Worm (Caenorhabditis elegans): ENCODE measurements around the gene K04C2.3.
A peak's percentile ranks its signal among the peaks of the same experiment; 100 is the strongest.

Gene K04C2.3

ce11 chrIII:6872534-6873150 lies at the start of gene K04C2.3:
TSS of gene K04C2.3 (plus strand) at chrIII:6873089.
- no peak for TF ChIP-seq arid-1 (GFP tag; conservative IDR thresholded peaks at IDR 0.05)
- no peak for TF ChIP-seq zag-1 (tag; optimal IDR thresholded peaks at IDR 0.05)
- no peak for TF ChIP-seq lin-39 (tag; optimal IDR thresholded peaks at IDR 0.05)
- TF ChIP-seq unc-62 (GFP tag; optimal IDR thresholded peaks at IDR 0.05 in 1 of 2) = peak in 1 of 2 experiments; percentile 95
- no peak for TF ChIP-seq unc-62 (tag; optimal IDR thresholded peaks at IDR 0.05)
- TF ChIP-seq nhr-102 (tag; optimal IDR thresholded peaks at IDR 0.05) = peak; percentile 27
- TF ChIP-seq dve-1 (tag; optimal IDR thresholded peaks at IDR 0.05; ENCODE audit: insufficient read depth) = peak; percentile 88
- TF ChIP-seq daf-16 (GFP tag; optimal IDR thresholded peaks at IDR 0.05) = no peak
- peak; percentile 86 for TF ChIP-seq daf-16 (tag; optimal IDR thresholded peaks at IDR 0.05)
- TF ChIP-seq dmd-6 (GFP tag; IDR thresholded peaks at IDR 0.05) = peak; percentile 21; the same call in 1 of the 2 replicates
- TF ChIP-seq nhr-42 (GFP tag; IDR thresholded peaks at IDR 0.05) = no peak
- peak; percentile 70 for TF ChIP-seq hlh-11 (tag; optimal IDR thresholded peaks at IDR 0.05)
- TF ChIP-seq skn-1 (tag; optimal IDR thresholded peaks at IDR 0.05) = no peak
- no peak for TF ChIP-seq hif-1 (tag; optimal IDR thresholded peaks at IDR 0.05)
- TF ChIP-seq ceh-20 (GFP tag; IDR thresholded peaks at IDR 0.05) = 0 out of 2 replicates have a peak, but pooled peaks have one; percentile 19
- TF ChIP-seq nhr-10 (tag; optimal IDR thresholded peaks at IDR 0.05) = peak; percentile 23
- peak in 1 of 2 experiments; percentile 53 for TF ChIP-seq mdl-1 (tag; optimal IDR thresholded peaks at IDR 0.05)
- TF ChIP-seq nhr-28 (tag; optimal IDR thresholded peaks at IDR 0.05) = peak; percentile 1
- no peak for TF ChIP-seq F49E8.2 (tag; optimal IDR thresholded peaks at IDR 0.05; ENCODE audit: borderline replicate concordance)
- no peak for TF ChIP-seq mes-2 (tag; optimal IDR thresholded peaks at IDR 0.05; ENCODE audit: poor library complexity, severe bottlenecking)

ce11 chrIII:6826137-6826536 lies 46.8 kb upstream of the K04C2.3 start:
- TF ChIP-seq dpl-1 (GFP tag; optimal IDR thresholded peaks at IDR 0.05) (no peak), lin-1 (GFP tag; IDR thresholded peaks at IDR 0.05) (no peak), ztf-11 (tag; optimal IDR thresholded peaks at IDR 0.05) (no peak), fos-1 (tag; optimal IDR thresholded peaks at IDR 0.05) (no peak), ceh-28 (tag; optimal IDR thresholded peaks at IDR 0.05) (no peak), dmd-8 (GFP tag; IDR thresholded peaks at IDR 0.05) (no peak), nhr-10 (tag; optimal IDR thresholded peaks at IDR 0.05) (no peak), zip-11 (GFP tag; IDR thresholded peaks at IDR 0.05) (no peak), mes-2 (tag; optimal IDR thresholded peaks at IDR 0.05; ENCODE audit: poor library complexity, severe bottlenecking) (no peak), Y105C5A.15 (GFP tag; IDR thresholded peaks at IDR 0.05) (no peak), set-16 (GFP tag; IDR thresholded peaks at IDR 0.05) (no peak), nhr-102 (tag; optimal IDR thresholded peaks at IDR 0.05) (no peak), madf-5 (GFP tag; IDR thresholded peaks at IDR 0.05) (no peak), Y48G9A.11 (GFP tag; IDR thresholded peaks at IDR 0.05) (no peak), aly-2 (tag; optimal IDR thresholded peaks at IDR 0.05) (no peak), zag-1 (tag; optimal IDR thresholded peaks at IDR 0.05) (no peak), dve-1 (tag; optimal IDR thresholded peaks at IDR 0.05; ENCODE audit: insufficient read depth) (no peak), nhr-42 (GFP tag; IDR thresholded peaks at IDR 0.05) (no peak), F26F4.8 (GFP tag; conservative IDR thresholded peaks at IDR 0.05) (no peak), nhr-48 (tag; optimal IDR thresholded peaks at IDR 0.05) (no peak)

ce11 chrIII:6831312-6831711 lies 41.6 kb upstream of the K04C2.3 start:
- TF ChIP-seq F37D6.2 (tag; optimal IDR thresholded peaks at IDR 0.05) = no peak
- TF ChIP-seq unc-62 (GFP tag; optimal IDR thresholded peaks at IDR 0.05 in 1 of 2) = peak in 1 of 2 experiments; percentile 45
- TF ChIP-seq unc-62 (tag; optimal IDR thresholded peaks at IDR 0.05) = no peak
- peak; percentile 47 for TF ChIP-seq aha-1 (tag)

- TF ChIP-seq spr-1 (tag; optimal IDR thresholded peaks at IDR 0.05) (no peak), Y105C5A.15 (GFP tag; IDR thresholded peaks at IDR 0.05) (no peak), hmg-1.1 (GFP tag; IDR thresholded peaks at IDR 0.05) (no peak), zip-11 (GFP tag; IDR thresholded peaks at IDR 0.05) (no peak), mes-2 (tag; optimal IDR thresholded peaks at IDR 0.05; ENCODE audit: poor library complexity, severe bottlenecking) (no peak), lin-29 (GFP tag; IDR thresholded peaks at IDR 0.05) (no peak), ceh-62 (tag; optimal IDR thresholded peaks at IDR 0.05) (no peak), daf-16 (GFP tag; optimal IDR thresholded peaks at IDR 0.05) (no peak), daf-16 (tag; optimal IDR thresholded peaks at IDR 0.05) (no peak), hlh-30 (tag; optimal IDR thresholded peaks at IDR 0.05; ENCODE audit: insufficient read depth) (no peak), rbr-2 (tag; optimal IDR thresholded peaks at IDR 0.05) (no peak), nhr-10 (tag; optimal IDR thresholded peaks at IDR 0.05) (no peak), dve-1 (tag; optimal IDR thresholded peaks at IDR 0.05; ENCODE audit: insufficient read depth) (no peak), ama-1 (optimal IDR thresholded peaks at IDR 0.05) (no peak), php-3 (GFP tag; IDR thresholded peaks at IDR 0.05) (no peak)
Measured at ce11 chrIII:6837320-6837719, 35.6 kb upstream of the K04C2.3 start.
